Worm (Caenorhabditis elegans): ENCODE results near the gene Y32G9B.1.

DNA sequence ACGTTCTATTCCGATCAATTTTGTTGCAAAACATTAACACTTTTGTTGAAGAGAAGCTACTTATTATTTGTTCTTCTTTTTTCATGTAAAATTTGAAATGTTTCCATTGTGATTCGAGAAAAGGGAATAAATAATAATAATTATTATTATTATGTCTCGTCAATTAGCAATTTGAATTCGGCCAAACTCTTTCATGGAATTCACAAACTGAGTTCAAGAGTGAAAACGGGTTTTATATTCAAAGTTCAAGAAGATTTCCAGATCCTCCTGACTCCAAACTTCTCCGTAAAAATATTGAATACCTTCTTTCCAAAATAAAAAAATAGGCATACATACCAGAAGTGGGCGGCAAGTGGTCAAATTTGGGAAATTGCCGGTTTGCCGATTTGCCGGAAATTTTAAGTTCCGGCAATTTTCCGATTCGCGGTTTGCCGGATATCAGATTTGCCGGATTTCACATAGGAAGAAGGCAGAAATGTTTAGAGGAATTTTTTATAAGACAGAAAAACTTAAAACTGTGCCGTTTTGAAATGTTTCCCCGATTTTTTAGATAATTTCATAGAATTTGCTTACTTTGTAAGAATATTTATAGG is 24.1 kb downstream of the Y32G9B.1 start:
- TF ChIP-seq unc-39 (tag; optimal IDR thresholded peaks at IDR 0.05) (no peak), ham-2 (GFP tag; optimal IDR thresholded peaks at IDR 0.05) (no peak), unc-62 (GFP tag; optimal IDR thresholded peaks at IDR 0.05) (no peak), snpc-4 (tag; optimal IDR thresholded peaks at IDR 0.05) (no peak), ces-1 (GFP tag; optimal IDR thresholded peaks at IDR 0.05) (no peak), sptf-1 (tag; optimal IDR thresholded peaks at IDR 0.05) (no peak), lsy-2 (tag; optimal IDR thresholded peaks at IDR 0.05) (no peak)

Data from whole organism, mixed stage, embryonic.